Worm (Caenorhabditis elegans) whole organism, L2 larva: Measurements from ENCODE around the gene ttm-2.
A peak's percentile ranks its signal among the peaks of the same experiment; 100 is the strongest.

Experiments
- ama-1 ChIP-seq: fragments of 150-350 bp; optimal IDR thresholded peaks from 2 replicates; lab custom pipeline; 2018; ENCODE audit warnings: inconsistent platforms
- fos-1 ChIP-seq: fragments of 150-350 bp; optimal IDR thresholded peaks from 2 replicates; lab custom pipeline; 2014; ENCODE audit warnings: missing biosample characterization, missing genetic modification characterization
- nhr-11 ChIP-seq: fragments of 150-350 bp; optimal IDR thresholded peaks from 2 replicates; lab custom pipeline; 2014; ENCODE audit warnings: missing biosample characterization, missing genetic modification characterization
- nhr-25 ChIP-seq: fragments of 150-350 bp; sonication (generic microtip); optimal IDR thresholded peaks from 3 replicates; lab custom pipeline; 2014; ENCODE audit warnings: missing biosample characterization, missing genetic modification characterization
- ztf-11 ChIP-seq: sonication (generic microtip); optimal IDR thresholded peaks from 2 replicates; lab custom pipeline; 2017; ENCODE audit warnings: missing biosample characterization, missing genetic modification characterization
- ztf-4 ChIP-seq: fragments of 150-350 bp; optimal IDR thresholded peaks from 2 replicates; lab custom pipeline; 2014; ENCODE audit warnings: missing biosample characterization, missing genetic modification characterization

- TF ChIP-seq fos-1 (tag; lab: Kevin White, UChicago) (peak; percentile 66), nhr-11 (tag; lab: Kevin White, UChicago) (no peak), ztf-4 (tag; lab: Kevin White, UChicago) (no peak), ztf-11 (tag; lab: Kevin White, UChicago) (no peak), ama-1 (no peak), nhr-25 (tag; lab: Kevin White, UChicago) (no peak)
These were observed 50.5 kb downstream of the ttm-2 start, which contains the start of gene F41C3.8 for ce11 chrII:4715676-4716075.
